Comparison of ENCODE assay signal across 4 fruit fly cellular contexts in genomic region chr3L:9451522-9452118, dm6.
TF ChIP-seq lines count a peak whose summit lies in the region.

Gene CG3448 (minus strand): TSS chr3L:9451572.
Gene ghi (plus strand): TSS chr3L:9451876.

TF ChIP-seq in whole organism, adult, 20 proteins besides CTCF, POLR2A, EP300 and RAD21 (continued from another document):
- no peak for TF ChIP-seq cnc (optimal IDR thresholded peaks at IDR 0.05; lab: Kevin White, UChicago)
- TF ChIP-seq Crg-1 (GFP tag; optimal IDR thresholded peaks at IDR 0.05; lab: Kevin White, UChicago), result peak; percentile 44

TF ChIP-seq in whole organism, embryonic, 481 proteins besides CTCF, POLR2A, EP300 and RAD21 (continued from another document and continues in another):
- TF ChIP-seq CG4617 (GFP tag; optimal IDR thresholded peaks at IDR 0.05; lab: Kevin White, UChicago; ENCODE audit: borderline replicate concordance) (peak; percentile 50), Blimp-1 (GFP tag; optimal IDR thresholded peaks at IDR 0.05; lab: Kevin White, UChicago) (peak; percentile 65), Elba2 (GFP tag; optimal IDR thresholded peaks at IDR 0.05; lab: Kevin White, UChicago) (peak; percentile 17), CG3995 (GFP tag; optimal IDR thresholded peaks at IDR 0.05; lab: Kevin White, UChicago) (peak; percentile 37), Drgx (GFP tag; IDR thresholded peaks at IDR 0.05; lab: Robert Waterston, UW) (peak; percentile 42), CG15479 (GFP tag; optimal IDR thresholded peaks at IDR 0.05; lab: Kevin White, UChicago) (no peak), sens (GFP tag; lab: Kevin White, UChicago) (peak; percentile 93), CG43689 (GFP tag; IDR thresholded peaks at IDR 0.05; lab: Robert Waterston, UW) (no peak), usp (GFP tag; optimal IDR thresholded peaks at IDR 0.05; lab: Kevin White, UChicago) (no peak), kay (GFP tag; optimal IDR thresholded peaks at IDR 0.05; lab: Kevin White, UChicago) (peak; percentile 57), Sry-β (GFP tag; optimal IDR thresholded peaks at IDR 0.05; lab: Kevin White, UChicago) (no peak), CG4424 (GFP tag; optimal IDR thresholded peaks at IDR 0.05; lab: Kevin White, UChicago) (peak; percentile 75), croc (GFP tag; conservative IDR thresholded peaks at IDR 0.05; lab: Robert Waterston, UW) (no peak), CG8290 (GFP tag; optimal IDR thresholded peaks at IDR 0.05; lab: Kevin White, UChicago) (peak; percentile 3), CG8290 (tag; optimal IDR thresholded peaks at IDR 0.05; lab: Kevin White, UChicago) (peak in 1 of 2 experiments; percentile 65), CkIIα-i1 (GFP tag; IDR thresholded peaks at IDR 0.05; lab: Robert Waterston, UW) (no peak), NfI (GFP tag; optimal IDR thresholded peaks at IDR 0.05; lab: Kevin White, UChicago) (peak; percentile 35), MBD-R2 (GFP tag; IDR thresholded peaks at IDR 0.05; lab: Robert Waterston, UW) (peak; percentile 69; the same call in 1 of the 2 replicates), Hmr (GFP tag; optimal IDR thresholded peaks at IDR 0.05; lab: Kevin White, UChicago) (peak; percentile 70), amos (GFP tag; IDR thresholded peaks at IDR 0.05; lab: Robert Waterston, UW; ENCODE audit: partially characterized antibody) (peak; percentile 73; the same call in 1 of the 2 replicates), H15 (GFP tag; IDR thresholded peaks at IDR 0.05; lab: Robert Waterston, UW) (peak; percentile 55; the same call in 1 of the 3 replicates), salm (tag; optimal IDR thresholded peaks at IDR 0.05; lab: Kevin White, UChicago) (peak; percentile 9), CG30020 (tag; optimal IDR thresholded peaks at IDR 0.05; lab: Kevin White, UChicago) (peak; percentile 41), gsb-n (tag; optimal IDR thresholded peaks at IDR 0.05; lab: Kevin White, UChicago) (peak; percentile 24), Ets97D (GFP tag; optimal IDR thresholded peaks at IDR 0.05; lab: Kevin White, UChicago) (peak; percentile 63), Doc3 (GFP tag; IDR thresholded peaks at IDR 0.05; lab: Robert Waterston, UW; ENCODE audit: partially characterized antibody) (peak; percentile 65; the same call in 2 of the 3 replicates), CG3281 (GFP tag; optimal IDR thresholded peaks at IDR 0.05; lab: Kevin White, UChicago) (peak; percentile 68), yki (optimal IDR thresholded peaks at IDR 0.05; lab: Kevin White, UChicago) (no peak), CG2129 (GFP tag; IDR thresholded peaks at IDR 0.05; lab: Robert Waterston, UW; ENCODE audit: partially characterized antibody) (0 out of 2 replicates have a peak, but pooled peaks have one; percentile 29), lab (GFP tag; optimal IDR thresholded peaks at IDR 0.05; lab: Kevin White, UChicago) (peak; percentile 83), CG13287 (GFP tag; IDR thresholded peaks at IDR 0.05; lab: Robert Waterston, UW; ENCODE audit: partially characterized antibody) (peak; percentile 83), sna (GFP tag; IDR thresholded peaks at IDR 0.05; lab: Robert Waterston, UW; ENCODE audit: partially characterized antibody) (peak; percentile 90), CG2712 (tag; optimal IDR thresholded peaks at IDR 0.05; lab: Kevin White, UChicago) (peak; percentile 72), CG17568 (GFP tag; optimal IDR thresholded peaks at IDR 0.05; lab: Kevin White, UChicago) (no peak), ham (GFP tag; IDR thresholded peaks at IDR 0.05; lab: Robert Waterston, UW) (no peak), Med (GFP tag; lab: Kevin White, UChicago) (peak; percentile 82), gro (GFP tag; optimal IDR thresholded peaks at IDR 0.05; lab: Kevin White, UChicago) (peak; percentile 41), HLHmδ (GFP tag; optimal IDR thresholded peaks at IDR 0.05; lab: Kevin White, UChicago) (no peak), CG8478 (optimal IDR thresholded peaks at IDR 0.05; lab: Kevin White, UChicago) (no peak), CG10654 (GFP tag; optimal IDR thresholded peaks at IDR 0.05; lab: Kevin White, UChicago) (peak; percentile 62), jigr1 (GFP tag; IDR thresholded peaks at IDR 0.05; lab: Robert Waterston, UW) (no peak)

TF ChIP-seq in whole organism, prepupa, 60 proteins besides CTCF, POLR2A, EP300 and RAD21 (continued from another document):
- TF ChIP-seq Hr38 (GFP tag; optimal IDR thresholded peaks at IDR 0.05; lab: Kevin White, UChicago) (no peak), Hr39 (GFP tag; optimal IDR thresholded peaks at IDR 0.05; lab: Kevin White, UChicago) (peak; percentile 28), CG3919 (GFP tag; optimal IDR thresholded peaks at IDR 0.05; lab: Kevin White, UChicago) (peak; percentile 73), Sox102F (GFP tag; optimal IDR thresholded peaks at IDR 0.05; lab: Kevin White, UChicago) (no peak), CG11294 (GFP tag; IDR thresholded peaks at IDR 0.05; lab: Robert Waterston, UW) (no peak), Eip75B (GFP tag; optimal IDR thresholded peaks at IDR 0.05; lab: Kevin White, UChicago) (peak; percentile 72), CG16779 (tag; optimal IDR thresholded peaks at IDR 0.05; lab: Kevin White, UChicago) (no peak), CG7368 (GFP tag; optimal IDR thresholded peaks at IDR 0.05; lab: Kevin White, UChicago) (peak; percentile 54), Ets96B (tag; optimal IDR thresholded peaks at IDR 0.05; lab: Kevin White, UChicago) (peak; percentile 56), CG6854 (GFP tag; optimal IDR thresholded peaks at IDR 0.05; lab: Kevin White, UChicago) (peak; percentile 22), esn (GFP tag; optimal IDR thresholded peaks at IDR 0.05; lab: Kevin White, UChicago) (peak; percentile 75), Eip78C (GFP tag; lab: Kevin White, UChicago) (peak; percentile 89), CG1621 (tag; optimal IDR thresholded peaks at IDR 0.05; lab: Kevin White, UChicago) (peak; percentile 11), CG10631 (GFP tag; optimal IDR thresholded peaks at IDR 0.05; lab: Kevin White, UChicago) (no peak), CG11902 (GFP tag; optimal IDR thresholded peaks at IDR 0.05; lab: Kevin White, UChicago) (no peak), CG9139 (GFP tag; optimal IDR thresholded peaks at IDR 0.05; lab: Kevin White, UChicago) (no peak), spab (GFP tag; optimal IDR thresholded peaks at IDR 0.05; lab: Kevin White, UChicago) (no peak), fd85E (GFP tag; optimal IDR thresholded peaks at IDR 0.05; lab: Kevin White, UChicago) (peak; percentile 22), topi (GFP tag; optimal IDR thresholded peaks at IDR 0.05; lab: Kevin White, UChicago) (peak; percentile 55), vri (GFP tag; optimal IDR thresholded peaks at IDR 0.05; lab: Kevin White, UChicago) (peak; percentile 32), Smox (GFP tag; optimal IDR thresholded peaks at IDR 0.05; lab: Kevin White, UChicago) (no peak), svp (GFP tag; lab: Kevin White, UChicago) (peak; percentile 84), pdm3 (GFP tag; optimal IDR thresholded peaks at IDR 0.05; lab: Kevin White, UChicago) (no peak), CG8632 (GFP tag; optimal IDR thresholded peaks at IDR 0.05; lab: Kevin White, UChicago) (peak; percentile 9), Sox14 (GFP tag; optimal IDR thresholded peaks at IDR 0.05; lab: Kevin White, UChicago) (peak; percentile 30), CG34406 (GFP tag; optimal IDR thresholded peaks at IDR 0.05; lab: Kevin White, UChicago) (peak; percentile 19), CG4318 (GFP tag; optimal IDR thresholded peaks at IDR 0.05; lab: Kevin White, UChicago) (no peak), CG11762 (GFP tag; optimal IDR thresholded peaks at IDR 0.05; lab: Kevin White, UChicago; ENCODE audit: insufficient read depth) (peak; percentile 49), CG6276 (GFP tag; optimal IDR thresholded peaks at IDR 0.05; lab: Kevin White, UChicago) (no peak), Met (GFP tag; optimal IDR thresholded peaks at IDR 0.05; lab: Kevin White, UChicago) (peak; percentile 63), cyc (GFP tag; optimal IDR thresholded peaks at IDR 0.05; lab: Kevin White, UChicago) (peak; percentile 67), Hr4 (GFP tag; optimal IDR thresholded peaks at IDR 0.05; lab: Kevin White, UChicago) (peak; percentile 66), CG15336 (GFP tag; IDR thresholded peaks at IDR 0.05; lab: Robert Waterston, UW) (0 out of 2 replicates have a peak, but pooled peaks have one; percentile 25), CG8319 (GFP tag; optimal IDR thresholded peaks at IDR 0.05; lab: Kevin White, UChicago) (no peak), CG31627 (GFP tag; optimal IDR thresholded peaks at IDR 0.05; lab: Kevin White, UChicago) (peak; percentile 23), eg (GFP tag; IDR thresholded peaks at IDR 0.05; lab: Robert Waterston, UW) (peak; percentile 55; the same call in 2 of the 3 replicates), achi (GFP tag; optimal IDR thresholded peaks at IDR 0.05; lab: Kevin White, UChicago) (peak; percentile 60), Sox15 (GFP tag; optimal IDR thresholded peaks at IDR 0.05; lab: Kevin White, UChicago) (no peak), Ets21C (GFP tag; optimal IDR thresholded peaks at IDR 0.05; lab: Kevin White, UChicago) (peak; percentile 31), lz (GFP tag; optimal IDR thresholded peaks at IDR 0.05; lab: Kevin White, UChicago) (peak; percentile 61), ss (GFP tag; optimal IDR thresholded peaks at IDR 0.05; lab: Kevin White, UChicago) (peak in 1 of 2 experiments; percentile 66)
TF ChIP-seq in whole organism, prepupa: peak in this region for 39.

TF ChIP-seq in whole organism, wandering third instar larva, 38 proteins besides CTCF, POLR2A, EP300 and RAD21 (continued from another document):
- TF ChIP-seq br (GFP tag; optimal IDR thresholded peaks at IDR 0.05; lab: Kevin White, UChicago) (peak; percentile 69), dsf (GFP tag; optimal IDR thresholded peaks at IDR 0.05; lab: Kevin White, UChicago; ENCODE audit: borderline replicate concordance) (peak; percentile 32), fru (GFP tag; optimal IDR thresholded peaks at IDR 0.05; lab: Kevin White, UChicago) (peak; percentile 83), foxo (GFP tag; optimal IDR thresholded peaks at IDR 0.05; lab: Kevin White, UChicago) (peak in 1 of 2 experiments; percentile 80), Hr78 (GFP tag; optimal IDR thresholded peaks at IDR 0.05; lab: Kevin White, UChicago) (no peak), Hr83 (GFP tag; optimal IDR thresholded peaks at IDR 0.05; lab: Kevin White, UChicago; ENCODE audit: poor library complexity, severe bottlenecking) (no peak), woc (GFP tag; optimal IDR thresholded peaks at IDR 0.05; lab: Kevin White, UChicago) (peak; percentile 69), usp (GFP tag; optimal IDR thresholded peaks at IDR 0.05; lab: Kevin White, UChicago) (no peak), sv (GFP tag; optimal IDR thresholded peaks at IDR 0.05; lab: Kevin White, UChicago) (peak; percentile 4), HLH106 (tag; optimal IDR thresholded peaks at IDR 0.05; lab: Kevin White, UChicago) (peak; percentile 78), N (GFP tag; optimal IDR thresholded peaks at IDR 0.05; lab: Kevin White, UChicago) (no peak), psq (GFP tag; optimal IDR thresholded peaks at IDR 0.05; lab: Kevin White, UChicago) (peak; percentile 42), Abd-B (GFP tag; optimal IDR thresholded peaks at IDR 0.05; lab: Kevin White, UChicago) (no peak), rgr (GFP tag; optimal IDR thresholded peaks at IDR 0.05; lab: Kevin White, UChicago) (peak; percentile 67)
